Fruit fly (Drosophila melanogaster): ENCODE data around the gene CG33543.

DNA sequence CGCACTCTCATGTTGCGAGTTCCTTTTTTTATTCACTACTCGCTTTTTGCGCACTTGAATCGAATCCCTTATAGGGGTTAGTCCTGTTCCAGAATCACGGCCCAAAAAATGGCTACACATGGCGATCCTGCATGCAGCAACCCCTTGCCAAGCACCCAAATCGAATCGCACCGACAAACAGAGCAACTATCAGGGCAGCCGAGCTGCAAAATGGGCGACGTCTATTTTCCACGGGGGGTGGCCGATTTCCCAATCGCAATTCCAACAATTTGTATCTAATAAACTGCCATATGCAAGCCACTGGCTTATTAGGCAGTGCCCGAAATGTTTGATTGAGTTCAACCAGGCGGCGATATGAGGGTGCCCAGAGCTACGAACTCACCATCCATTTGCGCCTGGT is 38.8 kb downstream of the CG33543 start:
- TF ChIP-seq h (optimal IDR thresholded peaks at IDR 0.05) (no peak), Sin3A (optimal IDR thresholded peaks at IDR 0.05) (no peak)
